Worm (Caenorhabditis elegans) whole organism, dauer: ENCODE results near the gene pph-1.

Experiments used
- unc-62 ChIP-seq: sonication (generic microtip); optimal IDR thresholded peaks from 2 replicates; lab custom pipeline; 2017; ENCODE audit warnings: missing biosample characterization, missing genetic modification reagents, missing genetic modification characterization

The pph-1 gene

DNA sequence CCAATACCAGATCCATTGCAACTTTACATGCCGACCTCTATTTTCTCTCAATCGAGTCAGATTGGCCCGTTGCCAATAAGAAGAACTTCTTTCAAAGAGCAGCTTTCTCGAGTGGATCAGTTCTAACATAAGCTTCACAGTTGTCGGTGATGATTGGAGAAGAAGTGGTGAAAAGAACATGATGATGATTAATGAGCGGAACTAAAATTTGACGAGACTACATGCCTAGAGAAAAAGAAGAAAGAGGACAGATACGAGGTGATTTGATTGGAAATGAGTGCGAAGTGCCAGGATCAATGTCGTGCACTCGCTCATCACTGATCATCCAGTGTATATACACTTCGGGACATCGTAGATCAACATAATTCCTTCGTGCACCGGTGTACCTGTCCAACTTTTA, 25.3 kb downstream of the pph-1 start:
- TF ChIP-seq unc-62, result no peak

DNA sequence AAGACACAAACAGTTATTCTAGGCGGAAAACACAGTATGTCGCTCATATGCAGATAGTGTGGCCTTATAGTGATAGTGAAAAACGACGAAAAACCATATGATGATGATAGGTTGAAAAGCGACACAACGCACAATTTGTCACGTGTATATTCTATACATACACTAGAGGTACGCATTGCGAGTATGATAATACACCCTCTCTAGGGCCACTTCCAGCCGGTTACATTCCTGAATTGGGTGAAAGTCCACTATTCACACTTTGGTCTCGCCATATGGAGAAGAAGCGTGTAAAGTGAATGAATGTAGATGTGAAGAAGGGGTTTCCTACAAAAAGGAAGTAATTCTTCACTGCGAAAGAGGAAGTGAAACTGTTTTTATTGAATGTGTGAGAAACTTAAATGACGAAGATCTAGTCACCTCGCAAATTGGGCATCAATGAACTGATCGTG, 27.1 kb downstream of the pph-1 start:
- no peak for TF ChIP-seq unc-62

DNA sequence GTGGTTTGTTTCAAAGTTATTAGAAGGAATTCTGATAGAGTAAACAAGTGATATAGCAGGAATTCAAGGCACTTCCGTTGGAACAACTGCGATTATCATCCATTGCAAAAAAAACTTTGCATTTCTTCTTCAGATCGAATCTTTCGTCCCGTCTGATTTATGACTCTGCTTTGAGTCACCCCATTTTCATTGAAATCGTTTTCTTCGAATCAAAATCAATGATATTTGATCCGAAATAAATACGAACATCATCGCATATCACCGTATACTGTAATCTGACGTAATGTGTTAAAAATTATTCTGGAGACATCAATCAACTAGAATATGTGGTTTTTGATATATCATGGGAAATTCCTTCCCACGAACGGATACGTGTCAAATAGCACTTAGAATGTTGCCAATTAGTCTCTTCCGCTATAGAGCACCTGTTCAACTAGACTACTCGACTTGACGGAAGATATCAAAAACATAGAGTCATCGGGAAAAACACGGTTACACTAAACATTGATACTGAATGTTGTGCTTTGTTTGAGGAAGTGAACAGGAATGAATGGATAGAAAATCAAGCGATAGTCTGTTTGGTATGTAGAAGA, 28.6 kb downstream of the pph-1 start:
- TF ChIP-seq unc-62, result no peak

DNA sequence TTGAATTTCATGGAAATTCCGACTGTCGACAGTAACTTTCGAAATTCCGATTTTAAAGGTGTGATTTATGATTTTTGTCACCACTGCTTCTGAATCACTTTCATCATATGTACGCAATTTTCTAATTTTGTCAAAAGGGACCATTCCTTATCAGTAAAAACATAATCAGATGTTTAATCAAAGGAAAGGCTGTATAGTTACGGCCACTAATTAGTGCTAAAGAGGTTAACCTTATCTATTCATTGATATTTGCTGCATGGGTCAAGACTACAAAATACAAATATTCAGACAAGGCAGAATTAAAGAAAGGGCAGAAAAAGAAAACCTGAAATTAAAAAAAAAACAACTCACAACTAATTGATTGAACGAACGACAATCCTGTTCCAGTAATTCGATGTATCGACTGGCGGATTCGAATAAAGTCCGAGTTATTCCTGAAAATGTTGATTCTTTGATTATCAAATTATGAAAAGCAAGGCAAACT, 29.7 kb downstream of the pph-1 start, which contains the start of gene T28B11.1:
Gene T28B11.1 (minus strand): TSS at position 434 of the 484 bp plus-strand sequence.
- TF ChIP-seq unc-62, result no peak

DNA sequence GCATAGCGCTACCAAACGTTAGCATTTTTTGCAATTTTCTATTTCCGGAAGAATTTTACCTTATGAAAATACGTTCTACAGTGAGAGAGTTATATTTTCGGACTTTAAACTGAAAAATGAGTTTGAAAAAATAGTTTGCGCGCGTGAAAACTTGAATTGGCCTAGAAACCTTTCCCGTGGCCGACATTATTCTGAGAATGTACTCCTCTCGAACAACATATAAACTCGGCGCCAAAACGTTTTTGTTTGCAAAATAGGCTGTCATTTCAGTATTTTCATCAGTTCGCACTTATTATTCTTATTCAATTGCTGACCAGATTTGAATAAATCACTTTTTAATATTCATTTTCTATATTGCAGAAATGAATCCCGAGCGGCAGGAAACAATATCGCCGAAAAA, 34.4 kb downstream of the pph-1 start, which contains the start of the genes mre-11 and wdr-5.3:
Gene mre-11 (minus strand): TSS at position 113 of the 400 bp plus-strand sequence.
Gene wdr-5.3 (plus strand): TSS at position 361 of the 400 bp plus-strand sequence.
- no peak for TF ChIP-seq unc-62

DNA sequence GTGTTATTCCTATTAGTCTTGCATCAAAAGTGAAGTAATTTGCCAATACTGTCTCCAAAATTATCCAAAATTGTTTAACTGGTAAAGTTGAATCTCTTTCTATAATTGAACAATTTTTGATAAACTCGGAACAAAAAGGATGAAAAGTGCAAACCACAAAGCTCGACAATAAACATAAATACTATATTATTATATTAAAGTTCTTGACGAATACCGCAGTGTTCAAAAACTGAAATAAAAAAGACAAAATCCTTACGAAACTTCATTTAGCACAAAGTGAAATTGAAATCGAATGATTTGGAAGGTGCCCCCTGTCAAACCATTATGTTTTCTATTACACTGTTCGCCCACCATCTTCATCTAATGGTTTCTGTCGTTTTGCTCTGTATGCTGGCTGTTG, 39.0 kb downstream of the pph-1 start, which contains the start of gene ZC302.3:
Gene ZC302.3 (minus strand): TSS at position 101 of the 400 bp plus-strand sequence.
- TF ChIP-seq unc-62, result no peak

DNA sequence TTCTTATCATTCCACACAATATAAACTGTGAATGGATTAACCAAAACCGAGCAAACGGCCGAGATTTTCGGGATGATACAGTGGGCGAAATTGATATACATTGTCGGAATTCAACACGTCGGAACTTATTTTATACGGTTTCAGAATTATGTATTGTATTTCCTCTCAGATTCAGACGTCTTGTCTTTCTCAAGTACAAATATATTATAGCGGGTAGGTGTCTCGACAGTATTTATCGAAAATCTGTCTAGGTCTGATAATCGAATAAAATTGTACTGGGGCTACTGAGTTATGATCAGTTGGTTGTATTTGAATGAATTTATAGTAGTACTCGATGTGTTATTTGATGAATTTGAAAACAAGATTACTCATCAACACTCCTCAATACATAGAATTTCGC, 41.3 kb downstream of the pph-1 start, which contains the start of gene srj-22:
Gene srj-22 (minus strand): TSS at position 101 of the 400 bp plus-strand sequence.
- no peak for TF ChIP-seq unc-62

DNA sequence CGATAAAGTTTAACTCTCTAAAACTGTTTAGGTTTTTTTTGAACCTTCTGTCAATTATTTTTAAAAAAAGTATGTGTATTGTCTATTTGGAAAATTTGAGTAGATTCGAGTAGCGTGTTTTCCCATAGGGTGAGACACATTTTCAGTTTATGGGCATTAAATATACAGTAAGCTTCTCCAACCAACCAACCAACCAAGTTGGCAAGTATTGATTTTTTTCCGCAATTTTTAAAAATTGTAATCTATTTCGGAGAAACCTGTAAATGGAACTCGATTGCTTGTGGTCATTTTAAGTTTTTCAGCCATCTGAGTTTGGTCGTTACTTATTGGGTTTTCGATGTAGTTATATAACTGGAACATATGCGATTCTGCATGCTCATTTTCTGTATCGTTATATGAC, 42.7 kb downstream of the pph-1 start, which contains the start of gene srj-21:
Gene srj-21 (plus strand): TSS at position 301 of the 400 bp plus-strand sequence.
- TF ChIP-seq unc-62, result no peak

DNA sequence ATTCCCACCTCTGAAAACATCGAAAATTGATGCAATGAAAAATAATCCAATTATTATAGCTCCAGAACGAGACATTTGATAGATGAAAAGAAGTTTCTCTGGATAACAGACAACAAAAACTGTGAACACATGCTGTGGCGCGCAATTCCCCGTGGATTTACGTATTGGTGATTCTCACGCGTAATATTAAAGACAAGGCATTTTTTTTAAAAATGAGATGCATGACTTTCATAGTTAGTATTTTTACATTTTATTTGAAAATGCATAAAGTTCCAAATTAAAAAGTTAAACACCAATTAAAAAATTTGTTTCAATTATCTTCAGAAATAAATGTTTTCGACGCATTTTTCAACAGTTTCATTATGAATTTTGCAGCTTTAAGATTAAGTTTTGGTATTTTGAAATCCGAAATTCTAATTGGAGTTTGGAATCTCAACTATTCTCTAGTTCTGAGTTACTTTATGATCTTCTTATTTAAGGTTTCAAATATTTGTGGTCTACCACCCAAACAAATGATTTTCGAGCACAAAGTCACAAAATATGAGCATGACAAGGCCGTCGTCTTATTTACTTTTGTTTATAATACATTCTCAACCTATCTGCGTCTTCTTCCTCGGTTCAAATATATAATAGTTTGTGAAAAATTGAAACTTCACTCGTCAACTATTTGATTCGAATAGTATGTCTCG, 45.1 kb downstream of the pph-1 start, which contains the start of the genes selt-1.2 and F28H7.2:
Gene selt-1.2 (minus strand): TSS at position 101 of the 689 bp plus-strand sequence.
Gene F28H7.2 (plus strand): TSS at position 639 of the 689 bp plus-strand sequence.
- TF ChIP-seq unc-62, result no peak

DNA sequence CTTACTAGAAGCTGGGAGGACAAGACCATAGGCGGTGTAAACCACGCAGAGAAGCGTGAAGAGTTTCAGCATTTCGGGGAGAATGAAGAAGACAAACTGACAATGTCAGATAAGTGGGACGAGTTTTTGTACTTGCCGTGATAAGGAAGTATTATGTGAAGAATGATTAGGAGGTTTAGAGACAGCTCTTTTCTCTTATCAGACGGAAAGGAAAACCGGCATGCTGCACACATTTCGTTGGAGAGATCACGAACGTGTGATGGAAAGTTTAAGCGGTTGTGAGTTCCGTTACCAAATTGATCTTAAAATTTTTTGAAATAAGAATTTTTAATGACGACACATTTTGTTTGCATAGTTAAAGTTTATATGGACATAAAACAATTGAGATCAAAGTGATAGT, 48.3 kb downstream of the pph-1 start, which contains the start of gene F28H7.3:
Gene F28H7.3 (minus strand): TSS at position 159 of the 400 bp plus-strand sequence.
- no peak for TF ChIP-seq unc-62

DNA sequence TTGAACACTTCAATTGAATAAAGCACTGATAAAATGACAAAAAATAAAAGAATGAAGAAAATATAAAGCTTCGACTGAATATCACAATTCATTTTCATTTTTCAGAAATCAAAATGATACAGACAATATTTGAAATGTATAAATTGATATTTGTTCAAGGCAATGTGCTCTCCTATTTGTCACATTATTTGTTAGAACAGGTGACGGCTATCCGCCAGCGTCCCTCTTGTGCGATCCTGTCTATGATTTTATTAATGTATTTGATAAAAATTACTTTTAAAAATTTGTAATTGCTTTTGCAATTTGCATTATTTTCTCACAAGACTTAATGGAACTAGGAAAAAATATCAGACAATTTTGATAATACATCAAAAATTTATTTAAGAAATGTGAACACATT, 51.7 kb downstream of the pph-1 start, which contains the start of gene F28H7.7:
Gene F28H7.7 (minus strand): TSS at position 101 of the 400 bp plus-strand sequence.
- no peak for TF ChIP-seq unc-62
